Fruit fly (Drosophila melanogaster): ENCODE results near the gene CG11404.

The CG11404 gene

dm6 chr3L:22548137-22548536, at the start of gene CG11404:
Gene CG11404, plus strand, starts transcription at chr3L:22548437.
- TF ChIP-seq CG11617 (GFP tag; optimal IDR thresholded peaks at IDR 0.05) = no peak
- no peak for TF ChIP-seq toe (GFP tag; optimal IDR thresholded peaks at IDR 0.05)
- TF ChIP-seq Clk (GFP tag; optimal IDR thresholded peaks at IDR 0.05) = no peak
- TF ChIP-seq pad (GFP tag; optimal IDR thresholded peaks at IDR 0.05) = no peak
- TF ChIP-seq CG14711 (tag; optimal IDR thresholded peaks at IDR 0.05) = no peak
- TF ChIP-seq CG33017 (tag; optimal IDR thresholded peaks at IDR 0.05) = no peak
- TF ChIP-seq CG7045 (GFP tag; optimal IDR thresholded peaks at IDR 0.05) = no peak
- TF ChIP-seq kay (GFP tag; ENCODE audit: borderline replicate concordance) = no peak

dm6 chr3L:22501300-22501699, 46.9 kb upstream of the CG11404 start, which contains the start of gene CG43312:
Gene CG43312, plus strand, starts transcription at chr3L:22501600.
- TF ChIP-seq CG33017 (tag; optimal IDR thresholded peaks at IDR 0.05) (no peak), Crg-1 (GFP tag; optimal IDR thresholded peaks at IDR 0.05) (no peak), cnc (optimal IDR thresholded peaks at IDR 0.05) (no peak), CG12768 (GFP tag; optimal IDR thresholded peaks at IDR 0.05) (no peak), CG14711 (tag; optimal IDR thresholded peaks at IDR 0.05) (no peak), CG1620 (GFP tag; optimal IDR thresholded peaks at IDR 0.05) (no peak), Hr96 (GFP tag; optimal IDR thresholded peaks at IDR 0.05) (no peak), cic (GFP tag; optimal IDR thresholded peaks at IDR 0.05) (no peak), CG7045 (GFP tag; optimal IDR thresholded peaks at IDR 0.05) (no peak), bab1 (GFP tag; optimal IDR thresholded peaks at IDR 0.05) (no peak), toe (GFP tag; optimal IDR thresholded peaks at IDR 0.05) (no peak)

dm6 chr3L:22503730-22504129, 44.5 kb upstream of the CG11404 start, which contains the start of gene CG43331:
Gene CG43331, minus strand, starts transcription at chr3L:22503830.
- TF ChIP-seq toe (GFP tag; optimal IDR thresholded peaks at IDR 0.05) = no peak
- TF ChIP-seq CG11617 (GFP tag; optimal IDR thresholded peaks at IDR 0.05) = no peak
- no peak for TF ChIP-seq CG1620 (GFP tag; optimal IDR thresholded peaks at IDR 0.05)
- no peak for TF ChIP-seq CG5204 (GFP tag; optimal IDR thresholded peaks at IDR 0.05)
- no peak for TF ChIP-seq pad (GFP tag; optimal IDR thresholded peaks at IDR 0.05)
- no peak for TF ChIP-seq Hr96 (GFP tag; optimal IDR thresholded peaks at IDR 0.05)
- TF ChIP-seq Crg-1 (GFP tag; optimal IDR thresholded peaks at IDR 0.05) = no peak
- no peak for TF ChIP-seq CG7101 (tag; optimal IDR thresholded peaks at IDR 0.05)
- no peak for TF ChIP-seq CG12768 (GFP tag; optimal IDR thresholded peaks at IDR 0.05)
- TF ChIP-seq kay (GFP tag; ENCODE audit: borderline replicate concordance) = no peak
- no peak for TF ChIP-seq cnc (optimal IDR thresholded peaks at IDR 0.05)

- TF ChIP-seq toe (GFP tag; optimal IDR thresholded peaks at IDR 0.05) (no peak), CG11617 (GFP tag; optimal IDR thresholded peaks at IDR 0.05) (no peak), CG12768 (GFP tag; optimal IDR thresholded peaks at IDR 0.05) (no peak), Clk (GFP tag; optimal IDR thresholded peaks at IDR 0.05) (no peak), CG7045 (GFP tag; optimal IDR thresholded peaks at IDR 0.05) (no peak), pad (GFP tag; optimal IDR thresholded peaks at IDR 0.05) (no peak), CG1620 (GFP tag; optimal IDR thresholded peaks at IDR 0.05) (no peak), CG33017 (tag; optimal IDR thresholded peaks at IDR 0.05) (no peak), Crg-1 (GFP tag; optimal IDR thresholded peaks at IDR 0.05) (no peak), ovo (GFP tag; optimal IDR thresholded peaks at IDR 0.05) (no peak), CG5204 (GFP tag; optimal IDR thresholded peaks at IDR 0.05) (no peak), cnc (optimal IDR thresholded peaks at IDR 0.05) (no peak), Mnt (GFP tag; optimal IDR thresholded peaks at IDR 0.05) (no peak), CG14711 (tag; optimal IDR thresholded peaks at IDR 0.05) (no peak), tj (GFP tag; optimal IDR thresholded peaks at IDR 0.05) (no peak), cic (GFP tag; optimal IDR thresholded peaks at IDR 0.05) (no peak)
These were observed 43.9 kb upstream of the CG11404 start, which contains the start of gene CG43330 for dm6 chr3L:22504323-22504722. Gene CG43330, minus strand, starts transcription at chr3L:22504423.

dm6 chr3L:22505118-22505517, 43.1 kb upstream of the CG11404 start, which contains the start of gene CG43329:
Gene CG43329, minus strand, starts transcription at chr3L:22505218.
- no peak for TF ChIP-seq CG5204 (GFP tag; optimal IDR thresholded peaks at IDR 0.05)
- TF ChIP-seq Mnt (GFP tag; optimal IDR thresholded peaks at IDR 0.05) = no peak
- no peak for TF ChIP-seq CG33017 (tag; optimal IDR thresholded peaks at IDR 0.05)
- TF ChIP-seq CG12768 (GFP tag; optimal IDR thresholded peaks at IDR 0.05) = no peak
- TF ChIP-seq Clk (GFP tag; optimal IDR thresholded peaks at IDR 0.05) = no peak

- TF ChIP-seq CG7101 (tag; optimal IDR thresholded peaks at IDR 0.05) = no peak
- TF ChIP-seq kay (GFP tag; ENCODE audit: borderline replicate concordance) = no peak
- TF ChIP-seq CG12768 (GFP tag; optimal IDR thresholded peaks at IDR 0.05) = no peak
- no peak for TF ChIP-seq Hr96 (GFP tag; optimal IDR thresholded peaks at IDR 0.05)
These were observed 28.2 kb upstream of the CG11404 start for dm6 chr3L:22520017-22520416.

dm6 chr3L:22549926-22550325, 1.7 kb downstream of the CG11404 start, which contains the start of gene Trxr2:
Gene Trxr2, plus strand, starts transcription at chr3L:22550226.
- TF ChIP-seq CG12768 (GFP tag; optimal IDR thresholded peaks at IDR 0.05) = no peak
- no peak for TF ChIP-seq tj (GFP tag; optimal IDR thresholded peaks at IDR 0.05)
- TF ChIP-seq CG11617 (GFP tag; optimal IDR thresholded peaks at IDR 0.05) = no peak
- TF ChIP-seq cic (GFP tag; optimal IDR thresholded peaks at IDR 0.05) = no peak
- no peak for TF ChIP-seq Clk (GFP tag; optimal IDR thresholded peaks at IDR 0.05)
- no peak for TF ChIP-seq kay (GFP tag; ENCODE audit: borderline replicate concordance)

All from whole organism, adult.